Fruit fly (Drosophila melanogaster) whole organism, embryonic: ENCODE data around the gene ND-23.
A peak's percentile ranks its signal among the peaks of the same experiment; 100 is the strongest.

Experiments used
- Atf3 ChIP-seq: fragments of 200-800 bp; sonication (Bioruptor generic); optimal IDR thresholded peaks from 3 replicates; lab custom pipeline; 2016; ENCODE audit warnings: missing biosample characterization, missing genetic modification characterization
- Bdp1 ChIP-seq: fragments of 200-800 bp; sonication (Bioruptor generic); optimal IDR thresholded peaks from 3 replicates; lab custom pipeline; 2016; ENCODE audit warnings: missing biosample characterization, missing genetic modification characterization
- BtbVII ChIP-seq: fragments of 200-800 bp; sonication (Bioruptor generic); optimal IDR thresholded peaks from 3 replicates; lab custom pipeline; 2017; ENCODE audit warnings: missing biosample characterization, mild to moderate bottlenecking, missing genetic modification characterization
- CG10267 ChIP-seq: fragments of 200-800 bp; sonication (Bioruptor generic); optimal IDR thresholded peaks from 2 replicates; lab custom pipeline; 2018; ENCODE audit warnings: missing biosample characterization, mild to moderate bottlenecking, missing genetic modification characterization, moderate library complexity
- CG10543 ChIP-seq: fragments of 200-800 bp; sonication (Bioruptor generic); optimal IDR thresholded peaks from 3 replicates; lab custom pipeline; 2017; ENCODE audit warnings: missing biosample characterization, mild to moderate bottlenecking, missing genetic modification characterization, moderate library complexity
- CG11085 ChIP-seq: fragments of 200-800 bp; sonication (Bioruptor generic); IDR thresholded peaks from 2 replicates; pipeline ENCODE4 v1.3.6; 2022; ENCODE audit warnings: missing biosample characterization, missing genetic modification characterization
- CG11247 ChIP-seq: fragments of 200-800 bp; sonication (Bioruptor generic); IDR thresholded peaks from 2 replicates; pipeline ENCODE4 v1.3.6; 2022; ENCODE audit warnings: missing biosample characterization, missing genetic modification characterization
- CG1233 ChIP-seq: fragments of 200-800 bp; sonication (Bioruptor generic); optimal IDR thresholded peaks from 4 replicates; lab custom pipeline; 2018; ENCODE audit warnings: missing biosample characterization, mild to moderate bottlenecking, missing genetic modification characterization
- CG13287 ChIP-seq: fragments of 200-800 bp; sonication (Bioruptor generic); IDR thresholded peaks from 2 replicates; pipeline ENCODE4 v1.3.6; 2022; ENCODE audit warnings: missing biosample characterization, missing genetic modification characterization; ENCODE audit not compliant: partially characterized antibody
- CG13775 ChIP-seq: fragments of 200-800 bp; sonication (Bioruptor generic); optimal IDR thresholded peaks from 3 replicates; lab custom pipeline; 2017; ENCODE audit warnings: missing biosample characterization, mild to moderate bottlenecking, missing genetic modification characterization
- CG14965 ChIP-seq: fragments of 200-800 bp; sonication (Bioruptor generic); optimal IDR thresholded peaks from 2 replicates; lab custom pipeline; 2016; ENCODE audit warnings: missing biosample characterization, missing genetic modification characterization, borderline replicate concordance
- CG15696 ChIP-seq: fragments of 200-800 bp; sonication (Bioruptor generic); optimal IDR thresholded peaks from 2 replicates; lab custom pipeline; 2019; ENCODE audit warnings: missing biosample characterization, mild to moderate bottlenecking, missing genetic modification characterization, moderate library complexity
- CG16779 ChIP-seq: fragments of 200-800 bp; sonication (Bioruptor generic); IDR thresholded peaks from 2 replicates; pipeline ENCODE4 v1.3.6; 2022; ENCODE audit warnings: missing biosample characterization, missing genetic modification characterization
- CG2712 ChIP-seq: fragments of 200-800 bp; optimal IDR thresholded peaks from 3 replicates; lab custom pipeline; 2019; ENCODE audit warnings: missing biosample characterization, mild to moderate bottlenecking, missing genetic modification characterization, moderate library complexity
- CG3163 ChIP-seq: fragments of 200-800 bp; sonication (Bioruptor generic); optimal IDR thresholded peaks from 3 replicates; lab custom pipeline; 2016; ENCODE audit warnings: missing biosample characterization, missing genetic modification characterization
- CG34224 ChIP-seq: fragments of 200-800 bp; sonication (Bioruptor generic); IDR thresholded peaks from 3 replicates; pipeline ENCODE4 v1.3.6; 2022; ENCODE audit warnings: missing biosample characterization, missing genetic modification characterization; ENCODE audit not compliant: partially characterized antibody
- CG4360 ChIP-seq: fragments of 200-800 bp; sonication (Bioruptor generic); IDR thresholded peaks from 2 replicates; pipeline ENCODE4 v1.3.6; 2022; ENCODE audit warnings: missing biosample characterization, missing genetic modification characterization
- CG6813 ChIP-seq: fragments of 200-800 bp; sonication (Bioruptor generic); optimal IDR thresholded peaks from 2 replicates; lab custom pipeline; 2017; ENCODE audit warnings: missing biosample characterization, missing genetic modification characterization, mild to moderate bottlenecking, moderate library complexity, missing genetic modification reagents
- CG7271 ChIP-seq: fragments of 200-800 bp; sonication (Bioruptor generic); optimal IDR thresholded peaks from 2 replicates; lab custom pipeline; 2018; ENCODE audit warnings: missing biosample characterization, mild to moderate bottlenecking, missing genetic modification characterization, moderate library complexity
- CG9932 ChIP-seq: fragments of 200-800 bp; sonication (Bioruptor generic); IDR thresholded peaks from 2 replicates; pipeline ENCODE4 v1.3.6; 2022; ENCODE audit warnings: missing biosample characterization, missing genetic modification characterization
- D ChIP-seq, 2 experiments: fragments of 200-800 bp in 1 of 2; fragments of >200 bp in 1 of 2; sonication (Bioruptor generic) in 1 of 2; optimal IDR thresholded peaks; 2 replicates in 1 of 2; 3 replicates in 1 of 2; lab custom pipeline; 2017; ENCODE audit warnings: mild to moderate bottlenecking in 1 of 2, missing biosample characterization in 1 of 2, missing genetic modification characterization in 1 of 2, missing genetic modification reagents in 1 of 2
- D19A ChIP-seq: fragments of 200-800 bp; optimal IDR thresholded peaks from 3 replicates; lab custom pipeline; 2019; ENCODE audit warnings: missing biosample characterization, mild to moderate bottlenecking, missing genetic modification characterization, moderate library complexity
- HLHmδ ChIP-seq: fragments of 200-800 bp; sonication (Bioruptor generic); optimal IDR thresholded peaks from 2 replicates; lab custom pipeline; 2018; ENCODE audit warnings: missing biosample characterization, mild to moderate bottlenecking, missing genetic modification characterization, moderate library complexity
- Hr39 ChIP-seq: fragments of >200 bp; optimal IDR thresholded peaks from 2 replicates; lab custom pipeline; 2017
- Hr78 ChIP-seq, 2 experiments: fragments of 200-800 bp in 1 of 2; fragments of >200 bp in 1 of 2; sonication (Bioruptor generic) in 1 of 2; optimal IDR thresholded peaks; 2 replicates each; lab custom pipeline; 2017 to 2019; ENCODE audit warnings: missing biosample characterization in 2 of 2, missing genetic modification characterization in 2 of 2, mild to moderate bottlenecking in 1 of 2, moderate library complexity in 1 of 2
- NC2α ChIP-seq: fragments of 200-800 bp; sonication (Bioruptor generic); optimal IDR thresholded peaks from 2 replicates; lab custom pipeline; 2016; ENCODE audit warnings: missing biosample characterization, missing genetic modification characterization
- Nf-YC ChIP-seq: fragments of 200-800 bp; optimal IDR thresholded peaks from 3 replicates; lab custom pipeline; 2019; ENCODE audit warnings: missing biosample characterization, mild to moderate bottlenecking, missing genetic modification characterization, moderate library complexity
- Oaz ChIP-seq: fragments of 200-800 bp; sonication (Bioruptor generic); IDR thresholded peaks from 2 replicates; pipeline ENCODE4 v1.3.6; 2022; ENCODE audit warnings: missing biosample characterization, missing genetic modification characterization
- Scr ChIP-seq: fragments of 200-800 bp; sonication (Bioruptor generic); IDR thresholded peaks from 2 replicates; pipeline ENCODE4 v1.3.6; 2022; ENCODE audit warnings: missing biosample characterization, missing genetic modification characterization; ENCODE audit not compliant: partially characterized antibody
- az2 ChIP-seq: fragments of 200-800 bp; sonication (Bioruptor generic); optimal IDR thresholded peaks from 3 replicates; lab custom pipeline; 2016; ENCODE audit warnings: missing biosample characterization, missing genetic modification characterization
- btn ChIP-seq: fragments of 200-800 bp; sonication (Bioruptor generic); optimal IDR thresholded peaks from 2 replicates; lab custom pipeline; 2016; ENCODE audit warnings: missing biosample characterization, missing genetic modification characterization
- gem ChIP-seq: fragments of 200-800 bp; sonication (Bioruptor generic); optimal IDR thresholded peaks from 2 replicates; lab custom pipeline; 2019; ENCODE audit warnings: missing biosample characterization, mild to moderate bottlenecking, missing genetic modification characterization, moderate library complexity
- gsb-n ChIP-seq: fragments of 200-800 bp; sonication (Bioruptor generic); optimal IDR thresholded peaks from 3 replicates; lab custom pipeline; 2018; ENCODE audit warnings: missing biosample characterization, mild to moderate bottlenecking, missing genetic modification characterization
- ind ChIP-seq: fragments of 200-800 bp; sonication (Bioruptor generic); optimal IDR thresholded peaks from 3 replicates; lab custom pipeline; 2016; ENCODE audit warnings: missing biosample characterization, missing genetic modification characterization
- jigr1 ChIP-seq: fragments of 200-800 bp; sonication (Bioruptor generic); IDR thresholded peaks from 3 replicates; pipeline ENCODE4 v1.3.6; 2022; ENCODE audit warnings: missing biosample characterization, missing genetic modification characterization
- mld ChIP-seq: fragments of 200-800 bp; sonication (Bioruptor generic); IDR thresholded peaks from 3 replicates; pipeline ENCODE4 v1.3.6; 2022; ENCODE audit warnings: missing biosample characterization, missing genetic modification characterization; ENCODE audit not compliant: partially characterized antibody
- nau ChIP-seq: fragments of 200-800 bp; sonication (Bioruptor generic); optimal IDR thresholded peaks from 3 replicates; lab custom pipeline; 2017; ENCODE audit warnings: missing biosample characterization, mild to moderate bottlenecking, missing genetic modification characterization, missing genetic modification reagents
- odd ChIP-seq: fragments of 200-800 bp; sonication (Bioruptor generic); optimal IDR thresholded peaks from 2 replicates; lab custom pipeline; 2017; ENCODE audit warnings: missing biosample characterization, mild to moderate bottlenecking, missing genetic modification characterization
- pan ChIP-seq, 4 experiments: fragments of >200 bp in 3 of 4; fragments of 200-800 bp in 1 of 4; sonication (Bioruptor generic) in 1 of 4; optimal IDR thresholded peaks in 3 of 4; IDR thresholded peaks in 1 of 4; 2 replicates each; pipeline versions ENCODE4 v1.3.6 to Lab custom; 2017 to 2022; ENCODE audit warnings: missing biosample characterization in 2 of 4, missing genetic modification characterization in 2 of 4, mixed read lengths in 1 of 4
- run ChIP-seq: fragments of 200-800 bp; sonication (Bioruptor generic); optimal IDR thresholded peaks from 3 replicates; lab custom pipeline; 2018; ENCODE audit warnings: missing biosample characterization, mild to moderate bottlenecking, missing genetic modification characterization
- slou ChIP-seq: fragments of 200-800 bp; sonication (Bioruptor generic); optimal IDR thresholded peaks from 3 replicates; lab custom pipeline; 2016; ENCODE audit warnings: missing biosample characterization, missing genetic modification characterization
- sqz ChIP-seq: fragments of 200-800 bp; sonication (Bioruptor generic); optimal IDR thresholded peaks from 3 replicates; lab custom pipeline; 2018; ENCODE audit warnings: missing biosample characterization, mild to moderate bottlenecking, missing genetic modification characterization
- sug ChIP-seq: fragments of 200-800 bp; optimal IDR thresholded peaks from 2 replicates; lab custom pipeline; 2019; ENCODE audit warnings: missing biosample characterization, mild to moderate bottlenecking, missing genetic modification characterization, moderate library complexity
- unpg ChIP-seq: fragments of 200-800 bp; sonication (Bioruptor generic); optimal IDR thresholded peaks from 3 replicates; lab custom pipeline; 2018; ENCODE audit warnings: missing biosample characterization, mild to moderate bottlenecking, missing genetic modification characterization, moderate library complexity
- zen ChIP-seq: fragments of 200-800 bp; sonication (Bioruptor generic); optimal IDR thresholded peaks from 3 replicates; lab custom pipeline; 2018; ENCODE audit warnings: missing biosample characterization, mild to moderate bottlenecking, missing genetic modification characterization, moderate library complexity
- zfh1 ChIP-seq: fragments of 200-800 bp; sonication (Bioruptor generic); IDR thresholded peaks from 3 replicates; pipeline ENCODE4 v1.3.6; 2022; ENCODE audit warnings: missing biosample characterization, missing genetic modification characterization

The ND-23 gene

dm6 chr3R:15836864-15837824, at the start of gene ND-23, which contains the start of gene spn-E:
TSS of gene ND-23 (minus strand) at chr3R:15837117.
TSS of gene spn-E (plus strand) at chr3R:15837419.
- TF ChIP-seq run (tag; lab: Kevin White, UChicago) (no peak), zen (tag; lab: Kevin White, UChicago) (peak; percentile 69), CG10267 (tag; lab: Kevin White, UChicago) (peak; percentile 93), sug (tag; lab: Kevin White, UChicago) (no peak), ind (peak; percentile 59), sqz (GFP tag; lab: Kevin White, UChicago) (no peak), D (optimal IDR thresholded peaks at IDR 0.05; lab: Kevin White, UChicago) (no peak), D (GFP tag; optimal IDR thresholded peaks at IDR 0.05; lab: Kevin White, UChicago) (no peak), HLHmδ (GFP tag; lab: Kevin White, UChicago) (no peak), CG34224 (GFP tag; lab: Robert Waterston, UW) (peak; percentile 57; the same call in 1 of the 3 replicates), CG2712 (tag; lab: Kevin White, UChicago) (peak; percentile 83), jigr1 (GFP tag; lab: Robert Waterston, UW) (no peak), CG16779 (GFP tag; lab: Robert Waterston, UW) (no peak), CG15696 (tag; lab: Kevin White, UChicago) (peak; percentile 67), gsb-n (tag; lab: Kevin White, UChicago) (peak; percentile 66), Scr (GFP tag; lab: Robert Waterston, UW) (peak; percentile 88), Hr39 (no peak), CG9932 (GFP tag; lab: Robert Waterston, UW) (peak; percentile 72), nau (GFP tag; lab: Kevin White, UChicago) (no peak), CG3163 (no peak), zfh1 (no peak; the same call in 2 of the 3 replicates), unpg (GFP tag; lab: Kevin White, UChicago) (peak; percentile 58), slou (GFP tag; lab: Kevin White, UChicago) (no peak), CG13775 (GFP tag; lab: Kevin White, UChicago) (peak; percentile 56), NC2α (GFP tag; lab: Kevin White, UChicago) (no peak), az2 (GFP tag; lab: Kevin White, UChicago) (peak; percentile 29), CG11247 (GFP tag; lab: Robert Waterston, UW) (no peak), CG13287 (GFP tag; lab: Robert Waterston, UW) (peak; percentile 87), pan (optimal IDR thresholded peaks at IDR 0.05; lab: Kevin White, UChicago) (no peak), pan (GFP tag; optimal IDR thresholded peaks at IDR 0.05 in 1 of 2, IDR thresholded peaks at IDR 0.05 in 1 of 2) (peak in 1 of 2 experiments; percentile 67), gem (tag; lab: Kevin White, UChicago) (peak; percentile 85), Nf-YC (tag; lab: Kevin White, UChicago) (no peak), Hr78 (GFP tag; optimal IDR thresholded peaks at IDR 0.05; lab: Kevin White, UChicago) (no peak), btn (GFP tag; lab: Kevin White, UChicago) (no peak), BtbVII (GFP tag; lab: Kevin White, UChicago) (no peak), CG10543 (GFP tag; lab: Kevin White, UChicago) (peak; percentile 47), Oaz (no peak), Bdp1 (GFP tag; lab: Kevin White, UChicago) (no peak), CG11085 (0 out of 2 replicates have a peak, but pooled peaks have one; percentile 23), D19A (tag; lab: Kevin White, UChicago) (no peak), CG1233 (no peak), CG14965 (GFP tag; lab: Kevin White, UChicago) (no peak), mld (GFP tag; lab: Robert Waterston, UW) (peak; percentile 60; the same call in 1 of the 3 replicates), Atf3 (GFP tag; lab: Kevin White, UChicago) (no peak), CG4360 (GFP tag; lab: Robert Waterston, UW) (no peak), CG7271 (tag; lab: Kevin White, UChicago) (peak; percentile 3), odd (GFP tag; lab: Kevin White, UChicago) (no peak), CG6813 (GFP tag; lab: Kevin White, UChicago) (no peak)
